Worm (Caenorhabditis elegans) whole organism, late embryonic: ENCODE data around the gene sru-16.

Experiments
- C08G9.2 ChIP-seq: sonication (generic microtip); optimal IDR thresholded peaks from 2 replicates; lab custom pipeline; 2016; ENCODE audit warnings: mild to moderate bottlenecking, missing genetic modification characterization, moderate library complexity, missing compliant biosample characterization
- C38D4.7 ChIP-seq: fragments of 200-800 bp; sonication (Bioruptor generic); optimal IDR thresholded peaks from 2 replicates; lab custom pipeline; 2018; ENCODE audit warnings: mild to moderate bottlenecking, missing genetic modification characterization, moderate library complexity, missing compliant biosample characterization
- ama-1 ChIP-seq: fragments of 150-350 bp; optimal IDR thresholded peaks from 2 replicates; lab custom pipeline; 2014
- ceh-2 ChIP-seq: sonication (generic microtip); optimal IDR thresholded peaks from 2 replicates; lab custom pipeline; 2016; ENCODE audit warnings: missing genotype, missing genetic modification characterization, missing compliant biosample characterization
- ceh-48 ChIP-seq: sonication (generic microtip); optimal IDR thresholded peaks from 2 replicates; lab custom pipeline; 2016; ENCODE audit warnings: missing genetic modification characterization, inconsistent platforms, missing compliant biosample characterization
- ets-4 ChIP-seq: sonication (generic microtip); optimal IDR thresholded peaks from 2 replicates; lab custom pipeline; 2016; ENCODE audit warnings: missing genetic modification characterization, missing compliant biosample characterization
- fkh-6 ChIP-seq: sonication (generic microtip); optimal IDR thresholded peaks from 2 replicates; lab custom pipeline; 2016; ENCODE audit warnings: missing genetic modification characterization, missing compliant biosample characterization
- madf-2 ChIP-seq: sonication (generic microtip); optimal IDR thresholded peaks from 2 replicates; lab custom pipeline; 2017; ENCODE audit warnings: missing genetic modification characterization, missing compliant biosample characterization
- mec-3 ChIP-seq: sonication (generic microtip); optimal IDR thresholded peaks from 2 replicates; lab custom pipeline; 2016; ENCODE audit warnings: borderline replicate concordance, missing genetic modification characterization, missing compliant biosample characterization
- nfya-1 ChIP-seq: sonication (generic microtip); optimal IDR thresholded peaks from 2 replicates; lab custom pipeline; 2017; ENCODE audit warnings: missing genetic modification characterization, mild to moderate bottlenecking, missing compliant biosample characterization, antibody characterized with exemption, moderate library complexity
- nhr-11 ChIP-seq: fragments of 150-350 bp; optimal IDR thresholded peaks from 2 replicates; lab custom pipeline; 2014; ENCODE audit warnings: missing biosample characterization, missing genetic modification characterization
- pha-4 ChIP-seq: fragments of 150-350 bp; optimal IDR thresholded peaks from 2 replicates; lab custom pipeline; 2018; ENCODE audit warnings: missing biosample characterization, missing genetic modification reagents, missing genetic modification characterization
- unc-42 ChIP-seq: sonication (generic microtip); optimal IDR thresholded peaks from 2 replicates; lab custom pipeline; 2016; ENCODE audit warnings: missing genotype, missing genetic modification characterization, missing compliant biosample characterization
- ztf-16 ChIP-seq: sonication (generic microtip); optimal IDR thresholded peaks from 2 replicates; lab custom pipeline; 2017; ENCODE audit warnings: missing genetic modification characterization, missing compliant biosample characterization

DNA sequence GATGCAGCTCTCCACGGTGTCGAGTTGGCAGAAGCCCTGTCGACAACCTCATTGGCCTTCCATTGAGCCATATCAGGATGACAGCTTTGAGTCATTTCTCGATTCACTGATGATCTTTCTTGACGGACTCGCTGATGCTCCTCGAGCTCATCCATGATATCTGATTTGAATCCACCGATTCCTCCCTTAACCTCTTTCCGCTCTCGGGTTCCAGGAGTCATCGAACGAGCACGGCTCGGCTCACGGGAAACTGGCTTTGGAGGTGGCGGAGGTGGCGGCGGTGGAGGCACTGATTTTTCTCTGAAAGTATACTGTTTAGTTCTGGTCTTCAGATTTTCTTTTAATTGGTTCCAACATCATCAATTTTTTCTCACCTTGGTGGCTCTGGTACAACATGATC lies 20.0 kb upstream of the sru-16 start:
- TF ChIP-seq ets-4 (tag; lab: Kevin White, UChicago) (no peak), C38D4.7 (GFP tag; lab: Kevin White, UChicago) (no peak), fkh-6 (tag; lab: Kevin White, UChicago) (no peak), ama-1 (lab: Kevin White, UChicago) (no peak), C08G9.2 (tag; lab: Kevin White, UChicago) (no peak), pha-4 (no peak), unc-42 (tag; lab: Kevin White, UChicago) (no peak), madf-2 (tag; lab: Kevin White, UChicago) (no peak), ceh-2 (tag; lab: Kevin White, UChicago) (no peak), ceh-48 (tag; lab: Kevin White, UChicago) (no peak), ztf-16 (tag; lab: Kevin White, UChicago) (no peak), mec-3 (tag; lab: Kevin White, UChicago) (no peak), nhr-11 (tag; lab: Kevin White, UChicago) (no peak), nfya-1 (no peak)
